Fruit fly (Drosophila melanogaster) whole organism, embryonic: ENCODE data around the gene Usp14.
A peak's percentile ranks its signal among the peaks of the same experiment; 100 is the strongest.

ENCODE experiments used
- Atf-2 ChIP-seq: fragments of 200-800 bp; sonication (Bioruptor generic); optimal IDR thresholded peaks from 2 replicates; lab custom pipeline; 2016; ENCODE audit warnings: missing biosample characterization, missing genetic modification characterization
- CG10147 ChIP-seq: fragments of 200-800 bp; sonication (Bioruptor generic); optimal IDR thresholded peaks from 2 replicates; lab custom pipeline; 2019; ENCODE audit warnings: missing biosample characterization, mild to moderate bottlenecking, missing genetic modification characterization, moderate library complexity
- CG10565 ChIP-seq: fragments of 200-800 bp; sonication (Bioruptor generic); optimal IDR thresholded peaks from 3 replicates; lab custom pipeline; 2016; ENCODE audit warnings: missing biosample characterization, mild to moderate bottlenecking, missing genetic modification characterization
- CG11085 ChIP-seq: fragments of 200-800 bp; sonication (Bioruptor generic); IDR thresholded peaks from 2 replicates; pipeline ENCODE4 v1.3.6; 2022; ENCODE audit warnings: missing biosample characterization, missing genetic modification characterization
- CG12769 ChIP-seq: fragments of 200-800 bp; sonication (Bioruptor generic); optimal IDR thresholded peaks from 2 replicates; lab custom pipeline; 2019; ENCODE audit warnings: missing biosample characterization, mild to moderate bottlenecking, missing genetic modification characterization, moderate library complexity
- CG14667 ChIP-seq: fragments of 200-800 bp; sonication (Bioruptor generic); IDR thresholded peaks from 2 replicates; pipeline ENCODE4 v1.3.6; 2022; ENCODE audit warnings: missing biosample characterization, missing genetic modification characterization
- CG17385 ChIP-seq: fragments of 200-800 bp; sonication (Bioruptor generic); optimal IDR thresholded peaks from 3 replicates; lab custom pipeline; 2018; ENCODE audit warnings: missing biosample characterization, mild to moderate bottlenecking, missing genetic modification characterization
- CG2875 ChIP-seq: fragments of 200-800 bp; sonication (Bioruptor generic); optimal IDR thresholded peaks from 2 replicates; lab custom pipeline; 2017; ENCODE audit warnings: missing biosample characterization, mild to moderate bottlenecking, missing genetic modification characterization, missing genetic modification reagents
- CG31388 ChIP-seq: fragments of 200-800 bp; sonication (Bioruptor generic); optimal IDR thresholded peaks from 2 replicates; lab custom pipeline; 2016; ENCODE audit warnings: missing biosample characterization, missing genetic modification characterization
- CG4404 ChIP-seq: fragments of 200-800 bp; sonication (Bioruptor generic); IDR thresholded peaks from 2 replicates; pipeline ENCODE4 v1.3.6; 2022; ENCODE audit warnings: missing biosample characterization, missing genetic modification characterization
- CG5180 ChIP-seq: fragments of 200-800 bp; sonication (Bioruptor generic); optimal IDR thresholded peaks from 3 replicates; lab custom pipeline; 2017; ENCODE audit warnings: missing biosample characterization, missing genetic modification characterization, mild to moderate bottlenecking, moderate library complexity, missing genetic modification reagents
- CG6175 ChIP-seq: fragments of 200-800 bp; sonication (Bioruptor generic); IDR thresholded peaks from 3 replicates; pipeline ENCODE4 v1.3.6; 2022; ENCODE audit warnings: missing biosample characterization, missing genetic modification characterization
- CG7372 ChIP-seq: fragments of 200-800 bp; sonication (Bioruptor generic); IDR thresholded peaks from 2 replicates; pipeline ENCODE4 v1.3.6; 2022; ENCODE audit warnings: missing biosample characterization, missing genetic modification characterization
- CG8944 ChIP-seq: fragments of 200-800 bp; sonication (Bioruptor generic); optimal IDR thresholded peaks from 3 replicates; lab custom pipeline; 2016; ENCODE audit warnings: missing biosample characterization, missing genetic modification characterization
- CG9817 ChIP-seq: fragments of 200-800 bp; sonication (Bioruptor generic); optimal IDR thresholded peaks from 2 replicates; lab custom pipeline; 2018; ENCODE audit warnings: missing biosample characterization, mild to moderate bottlenecking, missing genetic modification characterization, moderate library complexity
- ERR ChIP-seq: fragments of 200-800 bp; sonication (Bioruptor generic); optimal IDR thresholded peaks from 2 replicates; lab custom pipeline; 2016; ENCODE audit warnings: missing biosample characterization, missing genetic modification characterization
- Elba2 ChIP-seq: fragments of 200-800 bp; sonication (Bioruptor generic); optimal IDR thresholded peaks from 3 replicates; lab custom pipeline; 2016; ENCODE audit warnings: missing biosample characterization, missing genetic modification characterization
- Gug ChIP-seq: fragments of 200-800 bp; sonication (Bioruptor generic); IDR thresholded peaks from 4 replicates; pipeline ENCODE4 v1.3.6; 2022; ENCODE audit warnings: missing biosample characterization, missing genetic modification characterization
- NfI ChIP-seq: fragments of 200-800 bp; sonication (Bioruptor generic); optimal IDR thresholded peaks from 3 replicates; lab custom pipeline; 2018; ENCODE audit warnings: missing biosample characterization, mild to moderate bottlenecking, missing genetic modification characterization, moderate library complexity
- Ptx1 ChIP-seq: fragments of 200-800 bp; sonication (Bioruptor generic); IDR thresholded peaks from 2 replicates; pipeline ENCODE4 v1.3.6; 2022; ENCODE audit warnings: missing biosample characterization, missing genetic modification characterization
- Tbp ChIP-seq: fragments of >200 bp; optimal IDR thresholded peaks from 2 replicates; lab custom pipeline; 2018; ENCODE audit warnings: missing biosample characterization, missing genetic modification characterization
- aop ChIP-seq: fragments of 200-800 bp; sonication (Bioruptor generic); IDR thresholded peaks from 2 replicates; pipeline ENCODE4 v1.3.6; 2022; ENCODE audit warnings: missing biosample characterization, missing genetic modification characterization
- ase ChIP-seq: fragments of 200-800 bp; sonication (Bioruptor generic); IDR thresholded peaks from 3 replicates; pipeline ENCODE4 v1.3.6; 2022; ENCODE audit warnings: missing biosample characterization, missing genetic modification characterization
- az2 ChIP-seq: fragments of 200-800 bp; sonication (Bioruptor generic); optimal IDR thresholded peaks from 3 replicates; lab custom pipeline; 2016; ENCODE audit warnings: missing biosample characterization, missing genetic modification characterization
- bbx ChIP-seq: fragments of 200-800 bp; sonication (Bioruptor generic); IDR thresholded peaks from 2 replicates; pipeline ENCODE4 v1.3.6; 2022; ENCODE audit warnings: missing biosample characterization, missing genetic modification characterization; ENCODE audit not compliant: partially characterized antibody
- bcd ChIP-seq: fragments of 200-800 bp; sonication (Bioruptor generic); optimal IDR thresholded peaks from 2 replicates; lab custom pipeline; 2017; ENCODE audit warnings: missing biosample characterization, mild to moderate bottlenecking, missing genetic modification characterization
- cwo ChIP-seq: fragments of 200-800 bp; sonication (Bioruptor generic); optimal IDR thresholded peaks from 3 replicates; lab custom pipeline; 2017; ENCODE audit warnings: missing biosample characterization, missing genetic modification characterization, mild to moderate bottlenecking, moderate library complexity, missing genetic modification reagents
- gsb-n ChIP-seq: fragments of 200-800 bp; sonication (Bioruptor generic); optimal IDR thresholded peaks from 3 replicates; lab custom pipeline; 2018; ENCODE audit warnings: missing biosample characterization, mild to moderate bottlenecking, missing genetic modification characterization
- hbn ChIP-seq: fragments of 200-800 bp; sonication (Bioruptor generic); IDR thresholded peaks from 2 replicates; pipeline ENCODE4 v1.3.6; 2022; ENCODE audit warnings: missing biosample characterization, missing genetic modification characterization; ENCODE audit not compliant: partially characterized antibody
- ind ChIP-seq: fragments of 200-800 bp; sonication (Bioruptor generic); optimal IDR thresholded peaks from 3 replicates; lab custom pipeline; 2016; ENCODE audit warnings: missing biosample characterization, missing genetic modification characterization
- insv ChIP-seq, 2 experiments: fragments of 200-800 bp; sonication (Bioruptor generic); optimal IDR thresholded peaks; 3 replicates each; lab custom pipeline; 2016 to 2018; ENCODE audit warnings: missing biosample characterization in 2 of 2, missing genetic modification characterization in 2 of 2
- inv ChIP-seq: fragments of 200-800 bp; sonication (Bioruptor generic); IDR thresholded peaks from 2 replicates; pipeline ENCODE4 v1.3.6; 2022; ENCODE audit warnings: missing biosample characterization, missing genetic modification characterization; ENCODE audit not compliant: partially characterized antibody
- kay ChIP-seq: fragments of 200-800 bp; sonication (Bioruptor generic); optimal IDR thresholded peaks from 2 replicates; lab custom pipeline; 2016; ENCODE audit warnings: missing biosample characterization, missing genetic modification characterization
- lbe ChIP-seq: fragments of 200-800 bp; sonication (Bioruptor generic); optimal IDR thresholded peaks from 2 replicates; lab custom pipeline; 2016; ENCODE audit warnings: missing biosample characterization, mild to moderate bottlenecking, missing genetic modification characterization
- mirr ChIP-seq: fragments of 200-800 bp; sonication (Bioruptor generic); optimal IDR thresholded peaks from 3 replicates; lab custom pipeline; 2018; ENCODE audit warnings: missing biosample characterization, mild to moderate bottlenecking, missing genetic modification characterization
- nau ChIP-seq: fragments of 200-800 bp; sonication (Bioruptor generic); optimal IDR thresholded peaks from 3 replicates; lab custom pipeline; 2017; ENCODE audit warnings: missing biosample characterization, mild to moderate bottlenecking, missing genetic modification characterization, missing genetic modification reagents
- onecut ChIP-seq: fragments of 200-800 bp; sonication (Bioruptor generic); IDR thresholded peaks from 2 replicates; pipeline ENCODE4 v1.3.6; 2022; ENCODE audit warnings: missing biosample characterization, missing genetic modification characterization
- repo ChIP-seq: fragments of 200-800 bp; sonication (Bioruptor generic); optimal IDR thresholded peaks from 2 replicates; lab custom pipeline; 2016; ENCODE audit warnings: missing biosample characterization, missing genetic modification characterization
- sim ChIP-seq: fragments of 200-800 bp; sonication (Bioruptor generic); IDR thresholded peaks from 2 replicates; pipeline ENCODE4 v1.3.6; 2022; ENCODE audit warnings: missing biosample characterization, missing genetic modification characterization
- slou ChIP-seq: fragments of 200-800 bp; sonication (Bioruptor generic); optimal IDR thresholded peaks from 3 replicates; lab custom pipeline; 2016; ENCODE audit warnings: missing biosample characterization, missing genetic modification characterization
- vvl ChIP-seq: fragments of 200-800 bp; sonication (Bioruptor generic); IDR thresholded peaks from 2 replicates; pipeline ENCODE4 v1.3.6; 2022; ENCODE audit warnings: missing biosample characterization, missing genetic modification characterization

The Usp14 gene

DNA sequence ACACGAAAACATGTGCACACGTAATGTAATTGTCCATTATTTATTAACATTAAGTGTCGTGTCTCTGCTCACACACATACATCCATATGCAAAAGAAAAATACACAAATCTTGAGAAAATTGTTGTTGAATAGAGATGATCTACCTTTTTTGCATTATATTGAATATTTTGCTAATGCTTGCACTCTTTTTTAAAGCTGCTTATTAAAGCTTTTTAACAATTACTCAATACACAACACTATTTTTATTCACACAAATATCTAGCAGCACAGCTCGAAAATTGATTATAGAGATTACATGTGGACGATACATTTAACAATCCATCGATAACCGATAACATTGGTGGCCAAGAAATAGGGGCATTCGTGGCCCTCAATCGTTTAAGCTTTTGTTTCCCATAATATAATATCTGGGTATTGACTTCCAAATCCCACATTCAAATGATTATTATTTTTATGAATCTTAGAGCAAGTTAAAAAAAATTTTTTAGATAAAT is 22.1 kb downstream of the Usp14 start, which contains the start of gene Ufd4 (continued):
- TF ChIP-seq kay (GFP tag; lab: Kevin White, UChicago): no peak
- TF ChIP-seq CG14667 (GFP tag; lab: Robert Waterston, UW): no peak
- peak; percentile 27 for TF ChIP-seq Atf-2 (GFP tag; lab: Kevin White, UChicago)
- TF ChIP-seq CG2875 (GFP tag; lab: Kevin White, UChicago): no peak
- TF ChIP-seq sim: peak; percentile 54; the same call in 1 of the 2 replicates
- TF ChIP-seq ind (GFP tag; lab: Kevin White, UChicago): peak; percentile 63
- TF ChIP-seq repo (GFP tag; lab: Kevin White, UChicago): peak; percentile 25
- TF ChIP-seq CG6175 (GFP tag; lab: Robert Waterston, UW): no peak
- no peak for TF ChIP-seq CG12769 (tag; lab: Kevin White, UChicago)
- peak; percentile 55 for TF ChIP-seq ERR
- TF ChIP-seq gsb-n (tag; lab: Kevin White, UChicago): no peak
- TF ChIP-seq CG9817 (tag; lab: Kevin White, UChicago): no peak
- TF ChIP-seq ase (GFP tag; lab: Robert Waterston, UW): no peak
- no peak; the same call in 1 of the 2 replicates for TF ChIP-seq hbn (GFP tag; lab: Robert Waterston, UW)
- TF ChIP-seq bbx (GFP tag; lab: Robert Waterston, UW): peak; percentile 61; the same call in 1 of the 2 replicates
- no peak for TF ChIP-seq slou (GFP tag; lab: Kevin White, UChicago)
- no peak for TF ChIP-seq Gug (GFP tag; lab: Robert Waterston, UW)
- peak; percentile 88; the same call in 1 of the 2 replicates for TF ChIP-seq vvl (GFP tag; lab: Robert Waterston, UW)
- TF ChIP-seq cwo (GFP tag; lab: Kevin White, UChicago): no peak
- TF ChIP-seq CG10565: no peak
- no peak for TF ChIP-seq mirr (GFP tag; lab: Kevin White, UChicago)
- no peak for TF ChIP-seq CG5180 (GFP tag; lab: Kevin White, UChicago)
- no peak for TF ChIP-seq CG7372 (GFP tag; lab: Robert Waterston, UW)
- no peak for TF ChIP-seq CG4404 (GFP tag; lab: Robert Waterston, UW)
- no peak for TF ChIP-seq CG10147 (GFP tag; lab: Kevin White, UChicago)
- no peak for TF ChIP-seq nau (GFP tag; lab: Kevin White, UChicago)
- no peak for TF ChIP-seq Tbp (GFP tag; lab: Kevin White, UChicago)
- no peak for TF ChIP-seq NfI (GFP tag; lab: Kevin White, UChicago)

DNA sequence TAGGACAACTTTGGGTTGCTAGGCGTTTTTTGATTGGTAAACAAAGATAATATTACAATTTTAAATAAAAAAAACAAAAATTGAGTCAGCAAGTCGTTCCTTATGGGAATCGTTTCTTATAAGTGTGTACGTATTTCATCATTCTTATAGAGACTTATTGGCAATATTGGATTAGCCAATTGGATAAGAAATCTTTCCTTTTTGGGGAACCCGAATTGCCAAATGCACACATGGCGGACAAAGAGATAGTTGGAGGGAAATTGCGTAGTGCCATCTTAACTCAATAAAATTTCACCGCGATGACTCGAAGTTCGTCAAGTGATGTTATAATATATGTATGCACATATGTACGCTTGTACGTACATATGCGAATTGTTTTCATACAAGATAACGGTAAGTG is 22.9 kb downstream of the Usp14 start:
- TF ChIP-seq insv (GFP tag; optimal IDR thresholded peaks at IDR 0.05; lab: Kevin White, UChicago) (peak in 1 of 2 experiments; percentile 94), Elba2 (GFP tag; lab: Kevin White, UChicago) (peak; percentile 100), aop (GFP tag; lab: Robert Waterston, UW) (no peak)

dm6 chr2L:10280772-10281171 is 33.4 kb downstream of the Usp14 start, which contains the start of gene CG34043:
Gene CG34043 (minus strand): TSS chr2L:10280872.
- TF ChIP-seq CG17385 (GFP tag; lab: Kevin White, UChicago) (no peak), CG11085 (GFP tag; lab: Robert Waterston, UW) (no peak), lbe (GFP tag; lab: Kevin White, UChicago) (no peak), az2 (GFP tag; lab: Kevin White, UChicago) (no peak), CG31388 (GFP tag; lab: Kevin White, UChicago) (no peak), onecut (no peak), CG8944 (GFP tag; lab: Kevin White, UChicago) (no peak), Ptx1 (GFP tag; lab: Robert Waterston, UW) (no peak), bcd (GFP tag; lab: Kevin White, UChicago) (no peak), inv (GFP tag; lab: Robert Waterston, UW) (no peak)
